Worm (Caenorhabditis elegans): ENCODE measurements around the gene B0252.3.

The B0252.3 gene

DNA sequence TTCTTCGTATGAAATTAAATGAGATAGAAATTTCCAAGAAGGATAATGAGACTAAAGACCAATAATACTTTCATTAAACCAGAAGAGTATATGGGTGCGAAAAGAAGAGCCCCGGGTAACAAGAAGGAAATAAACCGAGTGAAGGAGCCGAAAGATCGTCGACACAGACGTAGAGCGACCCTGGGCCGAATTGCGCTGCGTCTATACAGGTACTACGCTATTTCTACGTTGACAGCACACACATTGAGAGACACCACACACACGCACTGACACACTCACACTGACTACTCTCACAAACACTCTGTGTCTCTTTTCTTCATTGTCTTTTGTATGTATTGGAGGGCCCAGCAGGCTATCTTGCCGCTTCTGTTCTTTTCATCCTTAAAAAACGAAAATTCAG lies 48.7 kb downstream of the B0252.3 start (continued):
- TF ChIP-seq ZK546.5 (tag; optimal IDR thresholded peaks at IDR 0.05) (no peak), lsy-2 (tag; optimal IDR thresholded peaks at IDR 0.05) (peak in 1 of 2 experiments; percentile 32), nhr-42 (GFP tag; IDR thresholded peaks at IDR 0.05) (no peak), mes-2 (tag; optimal IDR thresholded peaks at IDR 0.05; ENCODE audit: poor library complexity, severe bottlenecking) (peak; percentile 74), mxl-3 (GFP tag; optimal IDR thresholded peaks at IDR 0.05) (peak; percentile 53), mxl-2 (GFP tag; conservative IDR thresholded peaks at IDR 0.05) (no peak), dpl-1 (GFP tag; optimal IDR thresholded peaks at IDR 0.05) (peak; percentile 35)

DNA sequence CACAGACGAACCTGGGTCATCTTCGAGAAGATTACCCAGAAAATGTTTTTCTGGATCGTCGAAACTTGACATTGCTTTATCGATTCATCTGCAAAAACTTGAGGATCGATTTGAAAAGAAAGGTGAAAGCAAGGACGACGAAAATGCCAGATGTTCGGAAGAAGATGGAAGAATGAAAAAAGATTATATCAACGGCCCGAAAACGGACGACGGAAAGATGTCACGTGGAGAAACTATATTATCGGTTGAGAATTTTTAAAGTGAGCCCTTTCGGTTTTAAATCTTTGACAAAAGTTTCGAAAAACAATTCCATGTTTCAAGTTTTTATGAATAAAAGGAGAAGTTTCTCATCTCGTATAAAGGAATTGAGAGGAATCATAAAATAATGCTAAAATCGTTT lies 49.4 kb downstream of the B0252.3 start, which contains the start of gene dnj-5:
Gene dnj-5, minus strand, starts transcription at position 101 of the 400 bp plus-strand sequence.
- no peak for TF ChIP-seq saeg-2 (GFP tag; IDR thresholded peaks at IDR 0.05)
- TF ChIP-seq aha-1 (tag): peak; percentile 50
- TF ChIP-seq skn-1 (tag; optimal IDR thresholded peaks at IDR 0.05): no peak

- peak; percentile 62 for TF ChIP-seq spr-1 (tag; optimal IDR thresholded peaks at IDR 0.05)
- TF ChIP-seq daf-12 (tag; optimal IDR thresholded peaks at IDR 0.05): no peak
- peak; percentile 66; the same call in 1 of the 2 replicates for TF ChIP-seq ZK337.2 (GFP tag; IDR thresholded peaks at IDR 0.05)
- TF ChIP-seq ama-1 (optimal IDR thresholded peaks at IDR 0.05): peak; percentile 64
- TF ChIP-seq ceh-28 (tag; optimal IDR thresholded peaks at IDR 0.05): no peak
- TF ChIP-seq unc-130 (GFP tag; optimal IDR thresholded peaks at IDR 0.05): peak; percentile 43
- peak; percentile 65 for TF ChIP-seq set-16 (GFP tag; IDR thresholded peaks at IDR 0.05)
- no peak for TF ChIP-seq aly-2 (tag; optimal IDR thresholded peaks at IDR 0.05)
- TF ChIP-seq hlh-11 (tag; optimal IDR thresholded peaks at IDR 0.05): peak; percentile 71
- peak; percentile 85 for TF ChIP-seq lim-7 (GFP tag; IDR thresholded peaks at IDR 0.05)
- TF ChIP-seq mxl-3 (GFP tag; optimal IDR thresholded peaks at IDR 0.05): peak; percentile 64
- peak; percentile 73 for TF ChIP-seq snpc-1.2 (GFP tag; IDR thresholded peaks at IDR 0.05)
- TF ChIP-seq nhr-11 (tag; optimal IDR thresholded peaks at IDR 0.05): peak; percentile 76
- peak; percentile 74 for TF ChIP-seq gei-8 (GFP tag; optimal IDR thresholded peaks at IDR 0.05)
- TF ChIP-seq mxl-2 (GFP tag; conservative IDR thresholded peaks at IDR 0.05): 0 out of 2 replicates have a peak, but pooled peaks have one; percentile 4
- TF ChIP-seq mep-1 (tag; optimal IDR thresholded peaks at IDR 0.05): peak; percentile 80
- TF ChIP-seq lir-3 (tag; optimal IDR thresholded peaks at IDR 0.05): peak; percentile 11
- no peak for TF ChIP-seq unc-39 (tag; optimal IDR thresholded peaks at IDR 0.05)
- peak; percentile 83 for TF ChIP-seq sdz-12 (GFP tag; optimal IDR thresholded peaks at IDR 0.05)
- TF ChIP-seq nhr-28 (tag; optimal IDR thresholded peaks at IDR 0.05): peak; percentile 68
- TF ChIP-seq nhr-77 (tag; optimal IDR thresholded peaks at IDR 0.05): peak; percentile 56
- TF ChIP-seq T20F7.1 (GFP tag; optimal IDR thresholded peaks at IDR 0.05): no peak
- no peak for TF ChIP-seq zfp-2 (tag; optimal IDR thresholded peaks at IDR 0.05)
- TF ChIP-seq dpl-1 (GFP tag; optimal IDR thresholded peaks at IDR 0.05): peak; percentile 18
- TF ChIP-seq F10B5.3 (tag; optimal IDR thresholded peaks at IDR 0.05): no peak
- peak; percentile 73 for TF ChIP-seq Y105C5A.15 (GFP tag; IDR thresholded peaks at IDR 0.05)
- no peak for TF ChIP-seq egl-27 (tag; optimal IDR thresholded peaks at IDR 0.05)
- TF ChIP-seq lin-38 (GFP tag; IDR thresholded peaks at IDR 0.05): peak; percentile 68
- peak; percentile 91 for TF ChIP-seq aha-1 (tag)
- TF ChIP-seq hlh-30 (tag; optimal IDR thresholded peaks at IDR 0.05; ENCODE audit: insufficient read depth): peak; percentile 34
- TF ChIP-seq hif-1 (tag; optimal IDR thresholded peaks at IDR 0.05): peak; percentile 19 to 58
- TF ChIP-seq madf-9 (GFP tag; conservative IDR thresholded peaks at IDR 0.05): peak; percentile 70
- 0 out of 2 replicates have a peak, but pooled peaks have one; percentile 36 for TF ChIP-seq zip-11 (GFP tag; IDR thresholded peaks at IDR 0.05)
- TF ChIP-seq ceh-44 (GFP tag; IDR thresholded peaks at IDR 0.05): no peak
- peak; percentile 6 for TF ChIP-seq lin-13 (GFP tag; optimal IDR thresholded peaks at IDR 0.05)
- TF ChIP-seq vab-7 (GFP tag; IDR thresholded peaks at IDR 0.05): peak; percentile 81
- TF ChIP-seq nhr-10 (tag; optimal IDR thresholded peaks at IDR 0.05): no peak
- no peak for TF ChIP-seq skn-1 (tag; optimal IDR thresholded peaks at IDR 0.05)
- TF ChIP-seq lin-29 (GFP tag; IDR thresholded peaks at IDR 0.05): peak; percentile 59; the same call in 1 of the 2 replicates
- peak; percentile 51 for TF ChIP-seq nhr-102 (tag; optimal IDR thresholded peaks at IDR 0.05)
- peak; percentile 80 for TF ChIP-seq rbr-2 (tag; optimal IDR thresholded peaks at IDR 0.05)
- TF ChIP-seq T26A8.4 (GFP tag; IDR thresholded peaks at IDR 0.05): peak; percentile 65
Observed at ce11 chrII:6853059-6853466, 54.5 kb downstream of the B0252.3 start.
